Worm (Caenorhabditis elegans) whole organism, mixed stage, embryonic: ENCODE results near the gene math-39.
"Not testable (repeated sequence)": the region's sequence is repeated elsewhere in the genome, so short reads cannot be mapped to it uniquely, and the experiment has no call there.

Source experiments
- M03D4.4 ChIP-seq: sonication (generic microtip); optimal IDR thresholded peaks from 2 replicates; lab custom pipeline; 2017; ENCODE audit warnings: mild to moderate bottlenecking, missing genetic modification characterization, missing compliant biosample characterization
- bed-3 ChIP-seq: fragments of 200-800 bp; sonication (Bioruptor generic); optimal IDR thresholded peaks from 3 replicates; lab custom pipeline; 2018; ENCODE audit warnings: mild to moderate bottlenecking, missing genetic modification characterization, moderate library complexity, missing compliant biosample characterization
- blmp-1 ChIP-seq: fragments of 150-350 bp; optimal IDR thresholded peaks from 2 replicates; lab custom pipeline; 2014; ENCODE audit warnings: missing biosample characterization, missing genetic modification characterization
- ceh-43 ChIP-seq: fragments of 200-800 bp; sonication (Bioruptor generic); optimal IDR thresholded peaks from 2 replicates; lab custom pipeline; 2018; ENCODE audit warnings: mild to moderate bottlenecking, missing genetic modification characterization, moderate library complexity, missing compliant biosample characterization
- ceh-83 ChIP-seq: fragments of 200-800 bp; sonication (Bioruptor generic); optimal IDR thresholded peaks from 2 replicates; lab custom pipeline; 2018; ENCODE audit warnings: mild to moderate bottlenecking, missing genetic modification characterization, missing compliant biosample characterization
- ces-1 ChIP-seq: fragments of 150-350 bp; optimal IDR thresholded peaks from 2 replicates; lab custom pipeline; 2014; ENCODE audit warnings: missing biosample characterization, missing genetic modification reagents, missing genetic modification characterization
- cnd-1 ChIP-seq: fragments of 200-800 bp; sonication (Bioruptor generic); optimal IDR thresholded peaks from 2 replicates; lab custom pipeline; 2018; ENCODE audit warnings: mild to moderate bottlenecking, missing genetic modification characterization, missing compliant biosample characterization
- elt-1 ChIP-seq: sonication (generic microtip); optimal IDR thresholded peaks from 2 replicates; lab custom pipeline; 2017; ENCODE audit warnings: missing genetic modification characterization, mild to moderate bottlenecking, missing compliant biosample characterization, antibody characterized with exemption, moderate library complexity, borderline replicate concordance; ENCODE audit not compliant: insufficient read depth
- elt-3 ChIP-seq: fragments of 150-350 bp; optimal IDR thresholded peaks from 2 replicates; lab custom pipeline; 2014; ENCODE audit warnings: missing biosample characterization, missing genetic modification characterization
- flh-1 ChIP-seq: fragments of 200-800 bp; sonication (Bioruptor generic); optimal IDR thresholded peaks from 2 replicates; lab custom pipeline; 2018; ENCODE audit warnings: mild to moderate bottlenecking, missing genetic modification characterization, moderate library complexity, missing compliant biosample characterization
- ham-2 ChIP-seq: fragments of 200-800 bp; sonication (Bioruptor generic); optimal IDR thresholded peaks from 2 replicates; lab custom pipeline; 2018; ENCODE audit warnings: mild to moderate bottlenecking, missing genetic modification characterization, missing compliant biosample characterization
- hlh-1 ChIP-seq: fragments of 150-350 bp; optimal IDR thresholded peaks from 2 replicates; lab custom pipeline; 2014; ENCODE audit warnings: missing biosample characterization, missing genetic modification reagents, missing genetic modification characterization
- lin-13 ChIP-seq: fragments of 150-350 bp; optimal IDR thresholded peaks from 2 replicates; lab custom pipeline; 2014; ENCODE audit warnings: missing biosample characterization, missing genetic modification characterization
- mab-5 ChIP-seq: fragments of 150-350 bp; optimal IDR thresholded peaks from 2 replicates; lab custom pipeline; 2014; ENCODE audit warnings: missing biosample characterization, missing genetic modification characterization
- mep-1 ChIP-seq: fragments of 150-350 bp; optimal IDR thresholded peaks from 2 replicates; lab custom pipeline; 2017; ENCODE audit warnings: missing biosample characterization, missing genetic modification reagents, missing genetic modification characterization, inconsistent platforms
- nhr-12 ChIP-seq: fragments of 150-350 bp; optimal IDR thresholded peaks from 2 replicates; lab custom pipeline; 2014; ENCODE audit warnings: missing biosample characterization, missing genetic modification characterization
- nhr-2 ChIP-seq: fragments of 150-350 bp; optimal IDR thresholded peaks from 2 replicates; lab custom pipeline; 2014; ENCODE audit warnings: missing biosample characterization, missing genetic modification characterization
- nhr-237 ChIP-seq: fragments of 150-350 bp; optimal IDR thresholded peaks from 2 replicates; lab custom pipeline; 2014; ENCODE audit warnings: missing biosample characterization, missing genetic modification characterization
- nhr-28 ChIP-seq: fragments of 150-350 bp; optimal IDR thresholded peaks from 2 replicates; lab custom pipeline; 2014; ENCODE audit warnings: missing biosample characterization, missing genetic modification characterization
- nhr-76 ChIP-seq: sonication (generic microtip); optimal IDR thresholded peaks from 2 replicates; lab custom pipeline; 2017; ENCODE audit warnings: missing biosample characterization, missing genetic modification characterization
- sem-2 ChIP-seq: fragments of 200-800 bp; sonication (Bioruptor generic); optimal IDR thresholded peaks from 2 replicates; lab custom pipeline; 2018; ENCODE audit warnings: mild to moderate bottlenecking, missing genetic modification characterization, missing compliant biosample characterization
- snpc-4 ChIP-seq: fragments of 150-350 bp; optimal IDR thresholded peaks from 2 replicates; lab custom pipeline; 2014; ENCODE audit warnings: missing biosample characterization, missing genetic modification characterization
- tbx-8 ChIP-seq: fragments of 200-800 bp; sonication (Bioruptor generic); optimal IDR thresholded peaks from 2 replicates; lab custom pipeline; 2018; ENCODE audit warnings: mild to moderate bottlenecking, missing genetic modification characterization, moderate library complexity, missing compliant biosample characterization
- unc-120 ChIP-seq: sonication (generic microtip); optimal IDR thresholded peaks from 2 replicates; lab custom pipeline; 2017; ENCODE audit warnings: missing genetic modification characterization, missing compliant biosample characterization; ENCODE audit not compliant: poor library complexity, severe bottlenecking
- unc-39 ChIP-seq: fragments of 150-350 bp; optimal IDR thresholded peaks from 2 replicates; lab custom pipeline; 2014; ENCODE audit warnings: missing biosample characterization, missing genetic modification characterization
- zip-8 ChIP-seq: fragments of 150-350 bp; optimal IDR thresholded peaks from 2 replicates; lab custom pipeline; 2014; ENCODE audit warnings: missing biosample characterization, missing genetic modification characterization

Gene math-39

ce11 chrII:1819944-1820570 is 12.1 kb upstream of the math-39 start, which contains the start of gene fbxc-19:
TSS of gene fbxc-19 (plus strand) at chrII:1820479.
- TF ChIP-seq lin-13 (no peak), nhr-237 (tag; lab: Kevin White, UChicago) (no peak), elt-1 (tag; lab: Kevin White, UChicago) (peak; percentile 92), nhr-76 (tag; lab: Kevin White, UChicago) (no peak), hlh-1 (tag; lab: Kevin White, UChicago) (no peak), bed-3 (GFP tag; lab: Kevin White, UChicago) (no peak), ces-1 (GFP tag; lab: Kevin White, UChicago) (no peak), flh-1 (GFP tag; lab: Kevin White, UChicago) (no peak), nhr-12 (no peak), elt-3 (peak; percentile 63), mep-1 (tag; lab: Kevin White, UChicago) (peak; percentile 12), tbx-8 (GFP tag; lab: Kevin White, UChicago) (no peak)

- TF ChIP-seq ces-1 (GFP tag; lab: Kevin White, UChicago), result peak; percentile 27
- no peak for TF ChIP-seq bed-3 (GFP tag; lab: Kevin White, UChicago)
- TF ChIP-seq sem-2, result no peak
- no peak for TF ChIP-seq ceh-43 (GFP tag; lab: Kevin White, UChicago)
- peak; percentile 66 for TF ChIP-seq cnd-1 (tag; lab: Kevin White, UChicago)
These were observed 11.4 kb upstream of the math-39 start, which contains the start of gene fbxa-3 for ce11 chrII:1820774-1821173. TSS of gene fbxa-3 (minus strand) at chrII:1820874.

ce11 chrII:1824329-1824728 is 7.8 kb upstream of the math-39 start, which contains the start of gene math-41:
TSS of gene math-41 (plus strand) at chrII:1824629.
- TF ChIP-seq ham-2 (GFP tag; lab: Kevin White, UChicago); nhr-2 (tag; lab: Kevin White, UChicago); M03D4.4 (tag; lab: Kevin White, UChicago): not testable (repeated sequence)

ce11 chrII:1830182-1830682 is 1.9 kb upstream of the math-39 start, which contains the start of gene math-40:
TSS of gene math-40 (plus strand) at chrII:1830632.
- no peak for TF ChIP-seq mab-5
- TF ChIP-seq M03D4.4 (tag; lab: Kevin White, UChicago), result no peak
- no peak for TF ChIP-seq ces-1 (GFP tag; lab: Kevin White, UChicago)

- TF ChIP-seq elt-1 (tag; lab: Kevin White, UChicago), result no peak
- TF ChIP-seq nhr-28 (tag; lab: Kevin White, UChicago), result no peak
- TF ChIP-seq sem-2, result no peak
- TF ChIP-seq ceh-83 (GFP tag; lab: Kevin White, UChicago), result no peak
- no peak for TF ChIP-seq mep-1 (tag; lab: Kevin White, UChicago)
- TF ChIP-seq elt-3, result no peak
- TF ChIP-seq unc-39 (tag; lab: Kevin White, UChicago), result no peak
These were observed 4.1 kb downstream of the math-39 start, which contains the start of gene T08E11.1 for ce11 chrII:1836204-1836603. TSS of gene T08E11.1 (plus strand) at chrII:1836504.

ce11 chrII:1842894-1843293 is 10.8 kb downstream of the math-39 start, which contains the start of the genes C52E2.5 and C52E2.4:
TSS of gene C52E2.5 (minus strand) at chrII:1842936.
TSS of gene C52E2.4 (plus strand) at chrII:1843145.
- TF ChIP-seq nhr-2 (tag; lab: Kevin White, UChicago) (no peak), M03D4.4 (tag; lab: Kevin White, UChicago) (no peak), zip-8 (tag; lab: Kevin White, UChicago) (no peak), elt-1 (tag; lab: Kevin White, UChicago) (no peak), unc-120 (tag; lab: Kevin White, UChicago) (no peak), nhr-28 (tag; lab: Kevin White, UChicago) (no peak), flh-1 (GFP tag; lab: Kevin White, UChicago) (no peak), ceh-43 (GFP tag; lab: Kevin White, UChicago) (no peak)

- TF ChIP-seq nhr-28 (tag; lab: Kevin White, UChicago) (no peak), snpc-4 (tag; lab: Kevin White, UChicago) (no peak), M03D4.4 (tag; lab: Kevin White, UChicago) (no peak), ceh-43 (GFP tag; lab: Kevin White, UChicago) (no peak), nhr-237 (tag; lab: Kevin White, UChicago) (no peak), cnd-1 (tag; lab: Kevin White, UChicago) (no peak), blmp-1 (tag; lab: Kevin White, UChicago) (no peak), elt-3 (no peak), unc-120 (tag; lab: Kevin White, UChicago) (no peak), hlh-1 (tag; lab: Kevin White, UChicago) (no peak)
These were observed 12.4 kb downstream of the math-39 start for ce11 chrII:1844552-1844951.
